Worm (Caenorhabditis elegans) whole organism, mixed stage, embryonic: ENCODE results near the gene wrt-6.

Experiments used
- M03D4.4 ChIP-seq: sonication (generic microtip); optimal IDR thresholded peaks from 2 replicates; lab custom pipeline; 2017; ENCODE audit warnings: mild to moderate bottlenecking, missing genetic modification characterization, missing compliant biosample characterization
- ceh-43 ChIP-seq: fragments of 200-800 bp; sonication (Bioruptor generic); optimal IDR thresholded peaks from 2 replicates; lab custom pipeline; 2018; ENCODE audit warnings: mild to moderate bottlenecking, missing genetic modification characterization, moderate library complexity, missing compliant biosample characterization
- ceh-83 ChIP-seq: fragments of 200-800 bp; sonication (Bioruptor generic); optimal IDR thresholded peaks from 2 replicates; lab custom pipeline; 2018; ENCODE audit warnings: mild to moderate bottlenecking, missing genetic modification characterization, missing compliant biosample characterization
- ces-1 ChIP-seq: fragments of 150-350 bp; optimal IDR thresholded peaks from 2 replicates; lab custom pipeline; 2014; ENCODE audit warnings: missing biosample characterization, missing genetic modification reagents, missing genetic modification characterization
- cnd-1 ChIP-seq: fragments of 200-800 bp; sonication (Bioruptor generic); optimal IDR thresholded peaks from 2 replicates; lab custom pipeline; 2018; ENCODE audit warnings: mild to moderate bottlenecking, missing genetic modification characterization, missing compliant biosample characterization
- elt-1 ChIP-seq: sonication (generic microtip); optimal IDR thresholded peaks from 2 replicates; lab custom pipeline; 2017; ENCODE audit warnings: missing genetic modification characterization, mild to moderate bottlenecking, missing compliant biosample characterization, antibody characterized with exemption, moderate library complexity, borderline replicate concordance; ENCODE audit not compliant: insufficient read depth
- flh-1 ChIP-seq: fragments of 200-800 bp; sonication (Bioruptor generic); optimal IDR thresholded peaks from 2 replicates; lab custom pipeline; 2018; ENCODE audit warnings: mild to moderate bottlenecking, missing genetic modification characterization, moderate library complexity, missing compliant biosample characterization
- ham-2 ChIP-seq: fragments of 200-800 bp; sonication (Bioruptor generic); optimal IDR thresholded peaks from 2 replicates; lab custom pipeline; 2018; ENCODE audit warnings: mild to moderate bottlenecking, missing genetic modification characterization, missing compliant biosample characterization
- hlh-1 ChIP-seq: fragments of 150-350 bp; optimal IDR thresholded peaks from 2 replicates; lab custom pipeline; 2014; ENCODE audit warnings: missing biosample characterization, missing genetic modification reagents, missing genetic modification characterization
- mab-5 ChIP-seq: fragments of 150-350 bp; optimal IDR thresholded peaks from 2 replicates; lab custom pipeline; 2014; ENCODE audit warnings: missing biosample characterization, missing genetic modification characterization
- mls-2 ChIP-seq: sonication (generic microtip); optimal IDR thresholded peaks from 2 replicates; lab custom pipeline; 2016; ENCODE audit warnings: mild to moderate bottlenecking, missing genetic modification characterization, moderate library complexity, missing compliant biosample characterization
- nhr-2 ChIP-seq: fragments of 150-350 bp; optimal IDR thresholded peaks from 2 replicates; lab custom pipeline; 2014; ENCODE audit warnings: missing biosample characterization, missing genetic modification characterization
- nhr-28 ChIP-seq: fragments of 150-350 bp; optimal IDR thresholded peaks from 2 replicates; lab custom pipeline; 2014; ENCODE audit warnings: missing biosample characterization, missing genetic modification characterization
- nhr-76 ChIP-seq: sonication (generic microtip); optimal IDR thresholded peaks from 2 replicates; lab custom pipeline; 2017; ENCODE audit warnings: missing biosample characterization, missing genetic modification characterization
- pha-4 ChIP-seq: fragments of 150-350 bp; optimal IDR thresholded peaks from 2 replicates; lab custom pipeline; 2018; ENCODE audit warnings: missing biosample characterization, missing genetic modification reagents, missing genetic modification characterization
- sem-2 ChIP-seq: fragments of 200-800 bp; sonication (Bioruptor generic); optimal IDR thresholded peaks from 2 replicates; lab custom pipeline; 2018; ENCODE audit warnings: mild to moderate bottlenecking, missing genetic modification characterization, missing compliant biosample characterization
- snpc-4 ChIP-seq: fragments of 150-350 bp; optimal IDR thresholded peaks from 2 replicates; lab custom pipeline; 2014; ENCODE audit warnings: missing biosample characterization, missing genetic modification characterization
- sptf-1 ChIP-seq: sonication (generic microtip); optimal IDR thresholded peaks from 2 replicates; lab custom pipeline; 2017; ENCODE audit warnings: mild to moderate bottlenecking, missing genetic modification characterization, moderate library complexity, missing compliant biosample characterization
- tbx-8 ChIP-seq: fragments of 200-800 bp; sonication (Bioruptor generic); optimal IDR thresholded peaks from 2 replicates; lab custom pipeline; 2018; ENCODE audit warnings: mild to moderate bottlenecking, missing genetic modification characterization, moderate library complexity, missing compliant biosample characterization
- unc-120 ChIP-seq: sonication (generic microtip); optimal IDR thresholded peaks from 2 replicates; lab custom pipeline; 2017; ENCODE audit warnings: missing genetic modification characterization, missing compliant biosample characterization; ENCODE audit not compliant: poor library complexity, severe bottlenecking
- unc-39 ChIP-seq: fragments of 150-350 bp; optimal IDR thresholded peaks from 2 replicates; lab custom pipeline; 2014; ENCODE audit warnings: missing biosample characterization, missing genetic modification characterization
- unc-62 ChIP-seq: fragments of 150-350 bp; optimal IDR thresholded peaks from 2 replicates; lab custom pipeline; 2014; ENCODE audit warnings: missing biosample characterization, missing genetic modification reagents, missing genetic modification characterization
- zip-8 ChIP-seq: fragments of 150-350 bp; optimal IDR thresholded peaks from 2 replicates; lab custom pipeline; 2014; ENCODE audit warnings: missing biosample characterization, missing genetic modification characterization
- ztf-11 ChIP-seq: fragments of 150-350 bp; optimal IDR thresholded peaks from 2 replicates; lab custom pipeline; 2014; ENCODE audit warnings: missing biosample characterization, missing genetic modification characterization

wrt-6 gene

DNA sequence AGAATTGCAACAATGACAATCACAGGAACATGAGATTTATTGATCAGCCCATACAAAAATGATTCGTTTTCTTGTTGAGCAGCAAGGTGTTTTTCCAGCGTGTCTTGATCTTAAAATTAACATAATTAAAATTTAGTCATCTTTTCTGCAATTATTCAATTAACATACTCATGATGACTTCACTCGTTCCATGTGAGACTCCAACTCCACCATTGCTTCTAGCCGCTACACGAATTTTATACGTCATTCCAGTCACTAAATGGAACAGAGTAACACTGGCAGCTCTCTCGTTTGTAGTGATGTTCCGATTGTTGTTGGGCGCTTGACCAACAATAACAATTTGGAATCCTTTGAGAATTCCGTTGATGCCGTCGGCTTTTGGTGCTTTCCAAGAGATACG lies 26.2 kb upstream of the wrt-6 start:
- TF ChIP-seq tbx-8 (GFP tag; lab: Kevin White, UChicago) (no peak), zip-8 (tag; lab: Kevin White, UChicago) (no peak), unc-39 (tag; lab: Kevin White, UChicago) (no peak), M03D4.4 (tag; lab: Kevin White, UChicago) (no peak), ham-2 (GFP tag; lab: Kevin White, UChicago) (no peak)

DNA sequence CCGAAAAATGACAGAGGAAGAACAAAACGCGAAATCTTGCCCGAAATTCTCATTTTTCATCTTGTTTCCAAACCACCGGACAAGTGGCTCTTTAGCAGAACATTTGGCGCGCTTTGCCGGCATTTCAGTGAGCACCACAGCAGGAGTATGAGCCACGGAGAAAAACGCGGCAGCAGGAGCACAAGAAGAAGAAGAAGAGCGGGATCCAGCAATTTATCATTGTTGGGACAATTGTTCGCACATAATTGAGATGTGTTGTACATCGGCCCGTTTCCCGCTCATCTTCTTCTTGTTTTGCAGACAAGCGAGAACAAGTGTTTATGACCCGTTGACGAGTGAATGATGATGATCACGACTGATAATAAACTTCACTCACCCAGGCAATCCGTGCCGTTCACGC lies 24.5 kb upstream of the wrt-6 start:
- TF ChIP-seq unc-120 (tag; lab: Kevin White, UChicago) (peak; percentile 62), hlh-1 (tag; lab: Kevin White, UChicago) (peak; percentile 73), unc-62 (GFP tag; lab: Kevin White, UChicago) (peak; percentile 90), ceh-43 (peak; percentile 11), mab-5 (tag; lab: Kevin White, UChicago) (peak; percentile 62), nhr-76 (no peak)
- TF ChIP-seq, all 35 proteins: peak for 5

DNA sequence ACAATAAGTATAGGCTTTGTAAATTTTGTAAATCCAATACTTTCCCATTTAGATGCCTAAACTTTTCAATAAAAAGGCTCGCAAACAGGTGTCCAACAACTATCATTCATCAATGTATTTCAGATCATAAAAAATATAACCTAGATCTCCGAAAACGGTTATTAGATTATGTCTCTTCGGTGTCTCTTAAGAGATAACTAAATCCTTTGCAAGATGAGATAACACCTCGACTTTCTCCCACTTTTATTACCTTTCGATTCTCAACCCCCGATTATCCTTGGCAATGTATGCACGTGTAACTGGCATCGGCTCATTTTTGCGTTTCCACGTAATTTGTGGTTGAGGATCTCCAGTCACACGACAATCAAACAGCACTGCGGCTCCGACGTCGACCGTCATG lies 18.0 kb upstream of the wrt-6 start:
- TF ChIP-seq snpc-4 (tag; lab: Kevin White, UChicago) (no peak), ces-1 (GFP tag; lab: Kevin White, UChicago) (no peak), ztf-11 (no peak), unc-39 (tag; lab: Kevin White, UChicago) (no peak), sptf-1 (tag; lab: Kevin White, UChicago) (no peak), zip-8 (tag; lab: Kevin White, UChicago) (no peak), unc-120 (tag; lab: Kevin White, UChicago) (no peak), elt-1 (tag; lab: Kevin White, UChicago) (peak; percentile 96)

DNA sequence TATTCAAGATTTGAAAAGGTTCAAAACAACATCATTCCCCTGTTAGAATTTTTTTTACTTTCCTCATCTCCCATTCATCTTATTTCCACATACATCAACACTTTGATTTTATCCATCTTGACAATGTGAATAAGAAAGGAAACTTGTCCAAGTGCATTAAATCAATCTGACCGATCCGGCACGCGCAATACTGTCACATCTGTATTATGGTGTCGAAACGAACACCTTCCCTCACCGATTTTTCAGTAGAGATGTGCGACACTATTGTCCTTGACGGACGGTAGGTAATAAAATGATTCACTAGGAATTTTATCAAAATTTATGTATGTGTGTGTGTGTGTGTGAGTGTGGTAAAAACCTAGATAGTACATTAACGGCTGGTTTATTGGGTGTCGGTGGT lies 16.2 kb upstream of the wrt-6 start:
- peak; percentile 76 for TF ChIP-seq unc-62 (GFP tag; lab: Kevin White, UChicago)
- no peak for TF ChIP-seq elt-1 (tag; lab: Kevin White, UChicago)
- no peak for TF ChIP-seq cnd-1
- no peak for TF ChIP-seq pha-4 (tag; lab: Kevin White, UChicago)

DNA sequence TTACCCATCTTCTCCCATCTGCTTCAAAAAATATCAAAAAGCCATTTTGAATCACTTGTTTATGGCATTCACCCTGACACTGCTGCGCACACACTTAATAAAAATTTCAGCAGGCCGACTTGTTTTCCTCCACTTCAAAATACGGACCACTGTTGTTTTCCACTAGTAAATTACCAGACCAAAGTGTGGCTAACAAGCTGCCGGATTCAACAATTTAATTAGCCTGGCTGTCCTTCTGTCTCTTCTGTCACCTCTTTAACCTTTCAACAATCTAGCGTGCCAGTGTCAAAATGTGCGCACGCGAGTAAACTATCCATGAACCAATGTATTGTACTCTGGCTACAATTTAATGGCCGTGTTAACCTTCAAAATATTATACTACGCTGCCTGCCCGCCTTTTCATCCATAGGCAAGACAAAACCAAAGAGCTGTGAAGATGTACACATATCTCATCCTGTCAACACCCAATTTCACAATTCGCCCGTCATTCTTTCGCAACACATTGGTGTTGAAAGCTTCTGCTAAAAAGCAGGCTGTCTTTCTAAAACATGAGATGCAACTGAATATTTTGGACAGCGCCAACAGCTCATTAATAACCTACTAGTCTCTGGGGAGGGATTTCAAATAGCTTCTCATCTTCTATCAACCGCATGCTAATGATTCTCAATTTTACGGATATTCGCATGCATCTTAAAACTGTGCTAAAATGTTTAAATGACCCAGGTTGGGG lies 15.6 kb upstream of the wrt-6 start:
- TF ChIP-seq ces-1 (GFP tag; lab: Kevin White, UChicago), result peak; percentile 80
- TF ChIP-seq nhr-2, result peak; percentile 10
- TF ChIP-seq unc-62 (GFP tag; lab: Kevin White, UChicago), result peak; percentile 53
- no peak for TF ChIP-seq sptf-1 (tag; lab: Kevin White, UChicago)
- no peak for TF ChIP-seq mls-2 (tag; lab: Kevin White, UChicago)
- no peak for TF ChIP-seq flh-1 (GFP tag; lab: Kevin White, UChicago)
- peak; percentile 41 for TF ChIP-seq ham-2 (GFP tag; lab: Kevin White, UChicago)

DNA sequence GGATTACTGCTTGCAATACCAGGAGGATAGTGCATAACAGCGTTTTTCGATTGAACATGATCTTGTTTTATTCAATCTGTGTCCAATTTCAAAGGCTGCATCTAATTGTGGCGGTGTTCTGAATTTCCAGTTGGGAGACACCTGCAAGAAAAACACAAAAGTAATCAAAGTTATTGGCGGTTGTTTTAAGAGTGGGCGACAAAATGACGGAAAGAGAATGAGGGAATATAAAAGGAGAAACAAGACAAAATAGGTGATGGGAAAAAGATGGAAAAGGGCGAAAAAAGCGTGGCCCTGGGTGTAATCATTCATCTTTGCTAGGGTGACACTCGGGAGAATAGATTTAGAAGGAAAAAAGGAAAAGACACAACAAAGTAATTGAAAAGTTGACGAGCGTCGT lies 14.3 kb upstream of the wrt-6 start, which contains the start of the genes ZK377.15 and sax-3:
Gene ZK377.15 (minus strand): TSS at position 101 of the 400 bp plus-strand sequence.
Gene sax-3 (minus strand): TSS at position 143 of the 400 bp plus-strand sequence.
- TF ChIP-seq sem-2 (GFP tag; lab: Kevin White, UChicago) (no peak), ceh-83 (no peak), elt-1 (tag; lab: Kevin White, UChicago) (no peak), M03D4.4 (tag; lab: Kevin White, UChicago) (no peak), ham-2 (GFP tag; lab: Kevin White, UChicago) (no peak), nhr-28 (tag; lab: Kevin White, UChicago) (no peak), zip-8 (tag; lab: Kevin White, UChicago) (no peak), flh-1 (GFP tag; lab: Kevin White, UChicago) (no peak), ces-1 (GFP tag; lab: Kevin White, UChicago) (no peak), mls-2 (tag; lab: Kevin White, UChicago) (no peak)
- TF ChIP-seq, all 35 proteins: peak for 0
